Worm (Caenorhabditis elegans) whole organism, L4/young adult: Measurements from ENCODE around the gene cyp-44A1.

ENCODE experiments used
- dao-5 ChIP-seq: sonication (generic microtip); optimal IDR thresholded peaks from 2 replicates; lab custom pipeline; 2016; ENCODE audit warnings: missing genotype, missing genetic modification characterization, moderate library complexity, missing compliant biosample characterization
- him-1 ChIP-seq: sonication (generic microtip); optimal IDR thresholded peaks from 2 replicates; lab custom pipeline; 2016; ENCODE audit warnings: missing genotype, missing genetic modification reagents, missing genetic modification characterization, missing compliant biosample characterization

DNA sequence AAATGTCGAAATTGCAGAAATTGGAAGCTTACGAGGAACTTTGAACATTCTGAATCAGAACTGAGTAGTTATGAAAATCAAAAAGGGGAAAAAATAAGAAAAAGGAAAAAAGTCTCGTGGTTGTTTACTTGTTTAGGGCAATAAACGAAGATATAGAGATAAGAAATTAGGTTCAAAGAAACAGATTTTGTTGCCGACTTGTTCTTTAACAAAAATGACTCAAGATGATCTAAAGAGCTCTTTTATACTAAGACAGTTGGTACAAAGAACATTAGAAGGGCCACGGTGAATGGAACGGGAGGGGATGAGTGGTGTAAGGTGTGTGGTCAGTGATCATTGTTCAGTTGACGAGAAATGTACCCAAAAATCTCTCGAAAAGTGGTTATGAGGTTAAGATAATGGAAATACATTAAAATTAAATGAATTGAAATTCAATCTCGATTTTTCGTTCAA, 43.6 kb downstream of the cyp-44A1 start, which contains the start of gene acdh-2:
- TF ChIP-seq dao-5 (tag; lab: Kevin White, UChicago) (no peak), him-1 (tag; lab: Kevin White, UChicago) (no peak)
